Fruit fly (Drosophila melanogaster) whole organism, embryonic: ENCODE results near the gene Arpc2.

Experiments
- Awh ChIP-seq: fragments of 200-800 bp; sonication (Bioruptor generic); IDR thresholded peaks from 2 replicates; pipeline ENCODE4, ENCODE4 v1.3.6; 2022; ENCODE audit warnings: missing biosample characterization, missing genetic modification characterization
- Blimp-1 ChIP-seq: fragments of 200-800 bp; sonication (Bioruptor generic); optimal IDR thresholded peaks from 3 replicates; lab custom pipeline; 2018; ENCODE audit warnings: missing biosample characterization, missing genetic modification characterization, mild to moderate bottlenecking, moderate library complexity, missing genetic modification reagents
- CG12071 ChIP-seq: fragments of 200-800 bp; sonication (Bioruptor generic); optimal IDR thresholded peaks from 3 replicates; lab custom pipeline; 2018; ENCODE audit warnings: missing biosample characterization, mild to moderate bottlenecking, missing genetic modification characterization
- CG13894 ChIP-seq: fragments of 200-800 bp; sonication (Bioruptor generic); optimal IDR thresholded peaks from 3 replicates; lab custom pipeline; 2018; ENCODE audit warnings: missing biosample characterization, mild to moderate bottlenecking, missing genetic modification characterization, moderate library complexity
- CG15479 ChIP-seq: fragments of 200-800 bp; sonication (Bioruptor generic); optimal IDR thresholded peaks from 3 replicates; lab custom pipeline; 2019; ENCODE audit warnings: missing biosample characterization, mild to moderate bottlenecking, missing genetic modification characterization, moderate library complexity
- CG1602 ChIP-seq: fragments of 200-800 bp; sonication (Bioruptor generic); optimal IDR thresholded peaks from 3 replicates; lab custom pipeline; 2016; ENCODE audit warnings: missing biosample characterization, missing genetic modification characterization
- CG18619 ChIP-seq: fragments of 200-800 bp; sonication (Bioruptor generic); optimal IDR thresholded peaks from 3 replicates; lab custom pipeline; 2017; ENCODE audit warnings: missing biosample characterization, mild to moderate bottlenecking, missing genetic modification characterization
- CG32772 ChIP-seq: fragments of 200-800 bp; sonication (Bioruptor generic); IDR thresholded peaks from 2 replicates; pipeline ENCODE4 v1.3.6; 2022; ENCODE audit warnings: missing biosample characterization, missing genetic modification characterization
- CG34224 ChIP-seq: fragments of 200-800 bp; sonication (Bioruptor generic); IDR thresholded peaks from 3 replicates; pipeline ENCODE4 v1.3.6; 2022; ENCODE audit warnings: missing biosample characterization, missing genetic modification characterization; ENCODE audit not compliant: partially characterized antibody
- CG4854 ChIP-seq: fragments of 200-800 bp; sonication (Bioruptor generic); optimal IDR thresholded peaks from 2 replicates; lab custom pipeline; 2016; ENCODE audit warnings: missing biosample characterization, missing genetic modification characterization, inconsistent platforms
- CG6654 ChIP-seq: fragments of 200-800 bp; sonication (Bioruptor generic); optimal IDR thresholded peaks from 2 replicates; lab custom pipeline; 2017; ENCODE audit warnings: missing biosample characterization, mild to moderate bottlenecking, missing genetic modification characterization
- CG6689 ChIP-seq: fragments of 200-800 bp; sonication (Bioruptor generic); IDR thresholded peaks from 2 replicates; pipeline ENCODE4 v1.3.6; 2022; ENCODE audit warnings: missing biosample characterization, missing genetic modification characterization
- CG6765 ChIP-seq: fragments of 200-800 bp; sonication (Bioruptor generic); optimal IDR thresholded peaks from 3 replicates; lab custom pipeline; 2017; ENCODE audit warnings: missing biosample characterization, mild to moderate bottlenecking, missing genetic modification characterization
- CG7372 ChIP-seq: fragments of 200-800 bp; sonication (Bioruptor generic); IDR thresholded peaks from 2 replicates; pipeline ENCODE4 v1.3.6; 2022; ENCODE audit warnings: missing biosample characterization, missing genetic modification characterization
- CG9797 ChIP-seq: fragments of 200-800 bp; sonication (Bioruptor generic); optimal IDR thresholded peaks from 3 replicates; lab custom pipeline; 2018; ENCODE audit warnings: missing biosample characterization, mild to moderate bottlenecking, missing genetic modification characterization
- D ChIP-seq, 2 experiments: fragments of 200-800 bp in 1 of 2; fragments of >200 bp in 1 of 2; sonication (Bioruptor generic) in 1 of 2; optimal IDR thresholded peaks; 2 replicates in 1 of 2; 3 replicates in 1 of 2; lab custom pipeline; 2017; ENCODE audit warnings: mild to moderate bottlenecking in 1 of 2, missing biosample characterization in 1 of 2, missing genetic modification characterization in 1 of 2, missing genetic modification reagents in 1 of 2
- Dbx ChIP-seq: fragments of 200-800 bp; sonication (Bioruptor generic); IDR thresholded peaks from 3 replicates; pipeline ENCODE4 v1.3.6; 2022; ENCODE audit warnings: missing biosample characterization, missing genetic modification characterization
- Dref ChIP-seq: fragments of 200-800 bp; sonication (Bioruptor generic); IDR thresholded peaks from 2 replicates; pipeline ENCODE4 v1.3.6; 2022; ENCODE audit warnings: missing biosample characterization, missing genetic modification characterization
- E2f1 ChIP-seq: fragments of 200-800 bp; sonication (Bioruptor generic); IDR thresholded peaks from 2 replicates; pipeline ENCODE4 v1.3.6; 2022; ENCODE audit warnings: missing biosample characterization, missing genetic modification characterization
- Hr3 ChIP-seq: fragments of 200-800 bp; sonication (Bioruptor generic); optimal IDR thresholded peaks from 3 replicates; lab custom pipeline; 2016; ENCODE audit warnings: missing biosample characterization, missing genetic modification characterization
- Myb ChIP-seq: fragments of 200-800 bp; sonication (Bioruptor generic); optimal IDR thresholded peaks from 2 replicates; lab custom pipeline; 2016; ENCODE audit warnings: missing biosample characterization, missing genetic modification characterization
- Nf-YA ChIP-seq: fragments of 200-800 bp; sonication (Bioruptor generic); IDR thresholded peaks from 2 replicates; pipeline ENCODE4 v1.3.6; 2022; ENCODE audit warnings: missing biosample characterization, missing genetic modification characterization
- Nf-YC ChIP-seq: fragments of 200-800 bp; optimal IDR thresholded peaks from 3 replicates; lab custom pipeline; 2019; ENCODE audit warnings: missing biosample characterization, mild to moderate bottlenecking, missing genetic modification characterization, moderate library complexity
- NfI ChIP-seq: fragments of 200-800 bp; sonication (Bioruptor generic); optimal IDR thresholded peaks from 3 replicates; lab custom pipeline; 2018; ENCODE audit warnings: missing biosample characterization, mild to moderate bottlenecking, missing genetic modification characterization, moderate library complexity
- Side ChIP-seq: fragments of 200-800 bp; sonication (Bioruptor generic); optimal IDR thresholded peaks from 2 replicates; lab custom pipeline; 2016; ENCODE audit warnings: missing biosample characterization, missing genetic modification characterization
- Sin3A ChIP-seq: fragments of >200 bp; optimal IDR thresholded peaks from 2 replicates; lab custom pipeline; 2018
- Six4 ChIP-seq: fragments of 200-800 bp; sonication (Bioruptor generic); optimal IDR thresholded peaks from 2 replicates; lab custom pipeline; 2016; ENCODE audit warnings: missing biosample characterization, missing genetic modification characterization
- Ssrp ChIP-seq: fragments of 200-800 bp; sonication (Bioruptor generic); optimal IDR thresholded peaks from 2 replicates; lab custom pipeline; 2018; ENCODE audit warnings: missing biosample characterization, mild to moderate bottlenecking, missing genetic modification characterization, moderate library complexity
- Taf1 ChIP-seq: fragments of 200-800 bp; sonication (Bioruptor generic); IDR thresholded peaks from 2 replicates; pipeline ENCODE4 v1.3.6; 2022; ENCODE audit warnings: missing biosample characterization, missing genetic modification characterization
- amos ChIP-seq: fragments of 200-800 bp; sonication (Bioruptor generic); IDR thresholded peaks from 2 replicates; pipeline ENCODE4 v1.3.6; 2022; ENCODE audit warnings: missing biosample characterization, missing genetic modification characterization; ENCODE audit not compliant: partially characterized antibody
- ci ChIP-seq: fragments of 200-800 bp; sonication (Bioruptor generic); IDR thresholded peaks from 3 replicates; pipeline ENCODE4 v1.3.6; 2022; ENCODE audit warnings: missing biosample characterization, missing genetic modification characterization
- dmrt11E ChIP-seq: fragments of 200-800 bp; sonication (Bioruptor generic); optimal IDR thresholded peaks from 3 replicates; lab custom pipeline; 2018; ENCODE audit warnings: missing biosample characterization, mild to moderate bottlenecking, missing genetic modification characterization, moderate library complexity
- fd3F ChIP-seq: fragments of 200-800 bp; sonication (Bioruptor generic); optimal IDR thresholded peaks from 2 replicates; lab custom pipeline; 2018; ENCODE audit warnings: missing biosample characterization, mild to moderate bottlenecking, missing genetic modification characterization, moderate library complexity
- fu2 ChIP-seq: fragments of 200-800 bp; sonication (Bioruptor generic); optimal IDR thresholded peaks from 2 replicates; lab custom pipeline; 2016; ENCODE audit warnings: missing biosample characterization, missing genetic modification characterization
- hb ChIP-seq: fragments of 200-800 bp; sonication (Bioruptor generic); IDR thresholded peaks from 3 replicates; pipeline ENCODE4 v1.3.6; 2022; ENCODE audit warnings: missing biosample characterization, missing genetic modification characterization; ENCODE audit not compliant: partially characterized antibody
- hth ChIP-seq: fragments of >200 bp; optimal IDR thresholded peaks from 2 replicates; lab custom pipeline; 2017; ENCODE audit warnings: inconsistent platforms
- ind ChIP-seq: fragments of 200-800 bp; sonication (Bioruptor generic); optimal IDR thresholded peaks from 3 replicates; lab custom pipeline; 2016; ENCODE audit warnings: missing biosample characterization, missing genetic modification characterization
- inv ChIP-seq: fragments of 200-800 bp; sonication (Bioruptor generic); IDR thresholded peaks from 2 replicates; pipeline ENCODE4 v1.3.6; 2022; ENCODE audit warnings: missing biosample characterization, missing genetic modification characterization; ENCODE audit not compliant: partially characterized antibody
- lilli ChIP-seq: fragments of 200-800 bp; sonication (Bioruptor generic); optimal IDR thresholded peaks from 3 replicates; lab custom pipeline; 2016; ENCODE audit warnings: missing biosample characterization, missing genetic modification characterization
- onecut ChIP-seq: fragments of 200-800 bp; sonication (Bioruptor generic); IDR thresholded peaks from 2 replicates; pipeline ENCODE4 v1.3.6; 2022; ENCODE audit warnings: missing biosample characterization, missing genetic modification characterization
- org-1 ChIP-seq: fragments of 200-800 bp; sonication (Bioruptor generic); optimal IDR thresholded peaks from 2 replicates; lab custom pipeline; 2017; ENCODE audit warnings: missing biosample characterization, missing genetic modification characterization
- pros ChIP-seq: fragments of 200-800 bp; sonication (Bioruptor generic); optimal IDR thresholded peaks from 3 replicates; lab custom pipeline; 2019; ENCODE audit warnings: missing biosample characterization, mild to moderate bottlenecking, missing genetic modification characterization, moderate library complexity
- sens-2 ChIP-seq: fragments of 200-800 bp; sonication (Bioruptor generic); IDR thresholded peaks from 2 replicates; pipeline ENCODE4 v1.3.6; 2022; ENCODE audit warnings: missing biosample characterization, missing genetic modification characterization
- tgo ChIP-seq: fragments of 200-800 bp; sonication (Bioruptor generic); IDR thresholded peaks from 3 replicates; pipeline ENCODE4 v1.3.6; 2022; ENCODE audit warnings: missing biosample characterization, missing genetic modification characterization
- trem ChIP-seq: fragments of 200-800 bp; optimal IDR thresholded peaks from 3 replicates; lab custom pipeline; 2019; ENCODE audit warnings: missing biosample characterization, mild to moderate bottlenecking, missing genetic modification characterization, moderate library complexity
- unc-4 ChIP-seq: fragments of 200-800 bp; sonication (Bioruptor generic); IDR thresholded peaks from 2 replicates; pipeline ENCODE4 v1.3.6; 2022; ENCODE audit warnings: missing biosample characterization, missing genetic modification characterization; ENCODE audit not compliant: partially characterized antibody
- vfl ChIP-seq: fragments of 200-800 bp; sonication (Bioruptor generic); optimal IDR thresholded peaks from 2 replicates; lab custom pipeline; 2016; ENCODE audit warnings: missing biosample characterization, missing genetic modification characterization
- wek ChIP-seq: fragments of 200-800 bp; sonication (Bioruptor generic); optimal IDR thresholded peaks from 3 replicates; lab custom pipeline; 2018; ENCODE audit warnings: missing biosample characterization, mild to moderate bottlenecking, missing genetic modification characterization, moderate library complexity
- zfh1 ChIP-seq: fragments of 200-800 bp; sonication (Bioruptor generic); IDR thresholded peaks from 3 replicates; pipeline ENCODE4 v1.3.6; 2022; ENCODE audit warnings: missing biosample characterization, missing genetic modification characterization

The Arpc2 gene

DNA sequence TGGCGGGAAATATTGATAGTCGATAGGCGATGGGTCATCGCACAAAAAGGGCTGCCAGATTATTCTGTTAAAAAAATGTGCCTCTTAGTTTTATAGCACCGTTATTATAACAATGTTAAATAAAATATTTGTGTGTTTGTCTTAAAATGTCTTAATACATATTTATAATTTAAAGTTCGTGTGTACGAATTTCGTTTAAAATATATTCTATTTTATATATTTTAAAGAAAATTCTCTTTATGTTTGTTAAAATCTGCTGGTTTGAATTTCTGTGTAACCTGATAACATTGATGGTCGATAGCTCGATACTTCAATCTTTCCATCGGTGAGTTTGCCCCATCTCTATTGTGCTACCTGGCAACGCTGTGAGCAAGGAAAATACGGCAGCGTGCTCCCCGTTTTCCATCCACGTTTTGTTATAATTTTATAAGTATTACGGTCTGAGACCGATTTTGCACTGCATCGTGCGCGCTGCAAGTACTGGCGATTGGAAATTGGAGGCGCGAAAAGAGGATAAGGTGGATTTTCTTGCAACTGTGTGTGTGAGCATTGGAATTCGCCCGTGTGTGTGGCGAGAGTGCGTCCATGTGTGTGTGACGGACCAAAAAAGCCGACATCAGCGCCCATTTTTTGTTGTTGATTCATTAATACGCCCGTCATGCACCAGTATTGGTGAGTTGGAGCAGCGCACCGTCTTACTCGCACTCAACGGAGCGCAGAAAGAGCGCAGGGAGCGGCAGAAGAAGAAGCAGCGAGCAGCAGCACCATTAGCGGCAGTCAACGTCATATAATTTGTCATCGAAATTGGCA, at the start of gene Arpc2, which contains the start of gene CG10949:
Gene Arpc2 (plus strand): TSS at position 304 of the 810 bp plus-strand sequence.
Gene CG10949 (minus strand): TSS at position 165 of the 810 bp plus-strand sequence.
- TF ChIP-seq lilli: peak; percentile 64
- TF ChIP-seq D (optimal IDR thresholded peaks at IDR 0.05; lab: Kevin White, UChicago): no peak
- no peak for TF ChIP-seq D (GFP tag; optimal IDR thresholded peaks at IDR 0.05; lab: Kevin White, UChicago)
- peak; percentile 41 for TF ChIP-seq NfI
- TF ChIP-seq fd3F (GFP tag; lab: Kevin White, UChicago): peak; percentile 59
- peak; percentile 58 for TF ChIP-seq pros (GFP tag; lab: Kevin White, UChicago)
- TF ChIP-seq vfl (GFP tag; lab: Kevin White, UChicago): peak; percentile 28
- TF ChIP-seq dmrt11E (tag; lab: Kevin White, UChicago): peak; percentile 58
- TF ChIP-seq E2f1: peak; percentile 48; the same call in 1 of the 2 replicates
- peak; percentile 70 for TF ChIP-seq Hr3 (GFP tag; lab: Kevin White, UChicago)
- TF ChIP-seq CG34224 (GFP tag; lab: Robert Waterston, UW): peak; percentile 63; the same call in 2 of the 3 replicates
- peak; percentile 60; the same call in 1 of the 2 replicates for TF ChIP-seq inv (GFP tag; lab: Robert Waterston, UW)
- TF ChIP-seq Blimp-1 (GFP tag; lab: Kevin White, UChicago): peak; percentile 32
- peak; percentile 69 for TF ChIP-seq Nf-YC (tag; lab: Kevin White, UChicago)
- peak; percentile 25; the same call in 1 of the 2 replicates for TF ChIP-seq Taf1 (GFP tag; lab: Robert Waterston, UW)
- no peak for TF ChIP-seq ci (GFP tag; lab: Robert Waterston, UW)
- peak; percentile 27 for TF ChIP-seq CG13894 (tag; lab: Kevin White, UChicago)
- TF ChIP-seq onecut (GFP tag; lab: Robert Waterston, UW): no peak
- peak; percentile 64 for TF ChIP-seq CG7372 (GFP tag; lab: Robert Waterston, UW)
- TF ChIP-seq wek (GFP tag; lab: Kevin White, UChicago): no peak
- TF ChIP-seq CG9797: peak; percentile 30
- TF ChIP-seq trem (tag; lab: Kevin White, UChicago): peak; percentile 71
- TF ChIP-seq hb (GFP tag; lab: Robert Waterston, UW): 0 out of 3 replicates have a peak, but pooled peaks have one; percentile 60
- no peak for TF ChIP-seq tgo (GFP tag; lab: Robert Waterston, UW)
- TF ChIP-seq amos (GFP tag; lab: Robert Waterston, UW): peak; percentile 73
- peak; percentile 38 for TF ChIP-seq CG18619 (GFP tag; lab: Kevin White, UChicago)
- peak; percentile 12 for TF ChIP-seq CG6765 (GFP tag; lab: Kevin White, UChicago)
- TF ChIP-seq Awh: no peak
- TF ChIP-seq org-1 (GFP tag; lab: Kevin White, UChicago): no peak
- TF ChIP-seq sens-2: no peak
- TF ChIP-seq Ssrp: peak; percentile 31
- TF ChIP-seq Dref (GFP tag; lab: Robert Waterston, UW): peak; percentile 72
- TF ChIP-seq Myb (GFP tag; lab: Kevin White, UChicago): no peak
- peak; percentile 26 for TF ChIP-seq Six4 (GFP tag; lab: Kevin White, UChicago)
- TF ChIP-seq zfh1 (GFP tag; lab: Robert Waterston, UW): no peak
- no peak for TF ChIP-seq CG6654 (GFP tag; lab: Kevin White, UChicago)
- TF ChIP-seq Nf-YA (GFP tag; lab: Robert Waterston, UW): no peak
- TF ChIP-seq CG12071 (GFP tag; lab: Kevin White, UChicago): no peak
- peak; percentile 56 for TF ChIP-seq ind (GFP tag; lab: Kevin White, UChicago)
- TF ChIP-seq Side: no peak
- no peak for TF ChIP-seq hth (lab: Kevin White, UChicago)
- peak; percentile 33; the same call in 1 of the 2 replicates for TF ChIP-seq CG32772 (GFP tag; lab: Robert Waterston, UW)
- peak; percentile 66 for TF ChIP-seq unc-4 (GFP tag; lab: Robert Waterston, UW)
- TF ChIP-seq Sin3A (lab: Kevin White, UChicago): peak; percentile 33
- peak; percentile 20 for TF ChIP-seq CG1602 (GFP tag; lab: Kevin White, UChicago)
- TF ChIP-seq CG6689 (GFP tag; lab: Robert Waterston, UW): peak; percentile 48; the same call in 1 of the 2 replicates
- TF ChIP-seq Dbx (GFP tag; lab: Robert Waterston, UW): peak; percentile 58; the same call in 2 of the 3 replicates
- no peak for TF ChIP-seq fu2 (GFP tag; lab: Kevin White, UChicago)
- no peak for TF ChIP-seq CG15479 (GFP tag; lab: Kevin White, UChicago)
- TF ChIP-seq CG4854 (GFP tag; lab: Kevin White, UChicago): no peak
